Fruit fly (Drosophila melanogaster) whole organism, embryonic: Measurements from ENCODE around the gene msn.

Source experiments
- Atf6 ChIP-seq: fragments of 200-800 bp; sonication (Bioruptor generic); IDR thresholded peaks from 2 replicates; pipeline ENCODE4 v1.3.6; 2022; ENCODE audit warnings: missing biosample characterization, missing genetic modification characterization
- CG10267 ChIP-seq: fragments of 200-800 bp; sonication (Bioruptor generic); optimal IDR thresholded peaks from 2 replicates; lab custom pipeline; 2018; ENCODE audit warnings: missing biosample characterization, mild to moderate bottlenecking, missing genetic modification characterization, moderate library complexity
- CG13894 ChIP-seq: fragments of 200-800 bp; sonication (Bioruptor generic); optimal IDR thresholded peaks from 3 replicates; lab custom pipeline; 2018; ENCODE audit warnings: missing biosample characterization, mild to moderate bottlenecking, missing genetic modification characterization, moderate library complexity
- CG14710 ChIP-seq: fragments of 200-800 bp; sonication (Bioruptor generic); optimal IDR thresholded peaks from 3 replicates; lab custom pipeline; 2019; ENCODE audit warnings: missing biosample characterization, mild to moderate bottlenecking, missing genetic modification characterization, moderate library complexity
- CG15601 ChIP-seq: fragments of 200-800 bp; sonication (Bioruptor generic); optimal IDR thresholded peaks from 3 replicates; lab custom pipeline; 2019; ENCODE audit warnings: missing biosample characterization, mild to moderate bottlenecking, missing genetic modification characterization, moderate library complexity
- CG17612 ChIP-seq: fragments of 200-800 bp; sonication (Bioruptor generic); IDR thresholded peaks from 2 replicates; pipeline ENCODE4 v1.3.6; 2022; ENCODE audit warnings: missing biosample characterization, missing genetic modification characterization
- CG17829 ChIP-seq: fragments of 200-800 bp; optimal IDR thresholded peaks from 2 replicates; lab custom pipeline; 2019; ENCODE audit warnings: missing biosample characterization, mild to moderate bottlenecking, missing genetic modification characterization, moderate library complexity
- CG2116 ChIP-seq: fragments of 200-800 bp; sonication (Bioruptor generic); optimal IDR thresholded peaks from 3 replicates; lab custom pipeline; 2018; ENCODE audit warnings: missing biosample characterization, mild to moderate bottlenecking, missing genetic modification characterization
- CG2120 ChIP-seq: fragments of 200-800 bp; sonication (Bioruptor generic); optimal IDR thresholded peaks from 3 replicates; lab custom pipeline; 2016; ENCODE audit warnings: missing biosample characterization, missing genetic modification characterization
- CG2202 ChIP-seq: fragments of 200-800 bp; sonication (Bioruptor generic); optimal IDR thresholded peaks from 2 replicates; lab custom pipeline; 2018; ENCODE audit warnings: missing biosample characterization, mild to moderate bottlenecking, missing genetic modification characterization
- CG30403 ChIP-seq: fragments of 200-800 bp; sonication (Bioruptor generic); optimal IDR thresholded peaks from 3 replicates; lab custom pipeline; 2016; ENCODE audit warnings: missing biosample characterization, missing genetic modification characterization
- CG31365 ChIP-seq: fragments of 200-800 bp; sonication (Bioruptor generic); optimal IDR thresholded peaks from 2 replicates; lab custom pipeline; 2018; ENCODE audit warnings: missing biosample characterization, mild to moderate bottlenecking, missing genetic modification characterization
- CG32532 ChIP-seq: fragments of 200-800 bp; sonication (Bioruptor generic); IDR thresholded peaks from 2 replicates; pipeline ENCODE4 v1.3.6; 2022; ENCODE audit warnings: missing biosample characterization, missing genetic modification characterization
- CG33213 ChIP-seq: fragments of 200-800 bp; sonication (Bioruptor generic); optimal IDR thresholded peaks from 3 replicates; lab custom pipeline; 2016; ENCODE audit warnings: missing biosample characterization, missing genetic modification characterization
- CG34224 ChIP-seq: fragments of 200-800 bp; sonication (Bioruptor generic); IDR thresholded peaks from 3 replicates; pipeline ENCODE4 v1.3.6; 2022; ENCODE audit warnings: missing biosample characterization, missing genetic modification characterization; ENCODE audit not compliant: partially characterized antibody
- CG34376 ChIP-seq: fragments of 200-800 bp; sonication (Bioruptor generic); optimal IDR thresholded peaks from 2 replicates; lab custom pipeline; 2018; ENCODE audit warnings: missing biosample characterization, mild to moderate bottlenecking, missing genetic modification characterization
- CG7963 ChIP-seq: fragments of 200-800 bp; sonication (Bioruptor generic); IDR thresholded peaks from 3 replicates; pipeline ENCODE4 v1.3.6; 2022; ENCODE audit warnings: missing biosample characterization, missing genetic modification characterization; ENCODE audit not compliant: partially characterized antibody
- CG9797 ChIP-seq: fragments of 200-800 bp; sonication (Bioruptor generic); optimal IDR thresholded peaks from 3 replicates; lab custom pipeline; 2018; ENCODE audit warnings: missing biosample characterization, mild to moderate bottlenecking, missing genetic modification characterization
- CHES-1-like ChIP-seq: fragments of 200-800 bp; sonication (Bioruptor generic); optimal IDR thresholded peaks from 2 replicates; lab custom pipeline; 2016; ENCODE audit warnings: missing biosample characterization, missing genetic modification characterization
- Dbx ChIP-seq: fragments of 200-800 bp; sonication (Bioruptor generic); IDR thresholded peaks from 3 replicates; pipeline ENCODE4 v1.3.6; 2022; ENCODE audit warnings: missing biosample characterization, missing genetic modification characterization
- Dek ChIP-seq: fragments of 200-800 bp; sonication (Bioruptor generic); optimal IDR thresholded peaks from 3 replicates; lab custom pipeline; 2019; ENCODE audit warnings: missing biosample characterization, mild to moderate bottlenecking, missing genetic modification characterization, moderate library complexity
- Dip2 ChIP-seq: fragments of 200-800 bp; sonication (Bioruptor generic); IDR thresholded peaks from 2 replicates; pipeline ENCODE4 v1.3.6; 2022; ENCODE audit warnings: missing biosample characterization, missing genetic modification characterization
- E2f2 ChIP-seq: fragments of 200-800 bp; sonication (Bioruptor generic); IDR thresholded peaks from 2 replicates; pipeline ENCODE4 v1.3.6; 2022; ENCODE audit warnings: missing biosample characterization, missing genetic modification characterization
- Ets65A ChIP-seq: fragments of 200-800 bp; sonication (Bioruptor generic); peaks from one replicate; lab custom pipeline; 2016; ENCODE audit warnings: missing biosample characterization, missing genetic modification characterization
- Ets97D ChIP-seq: fragments of 200-800 bp; sonication (Bioruptor generic); optimal IDR thresholded peaks from 3 replicates; lab custom pipeline; 2016; ENCODE audit warnings: missing biosample characterization, missing genetic modification characterization
- Fer2 ChIP-seq: fragments of 200-800 bp; sonication (Bioruptor generic); optimal IDR thresholded peaks from 2 replicates; lab custom pipeline; 2018; ENCODE audit warnings: missing biosample characterization, mild to moderate bottlenecking, missing genetic modification characterization, moderate library complexity
- Hmr ChIP-seq: fragments of 200-800 bp; sonication (Bioruptor generic); optimal IDR thresholded peaks from 3 replicates; lab custom pipeline; 2017; ENCODE audit warnings: mild to moderate bottlenecking, missing biosample characterization, missing genetic modification reagents, missing genetic modification characterization
- Jarid2 ChIP-seq: fragments of 200-800 bp; sonication (Bioruptor generic); optimal IDR thresholded peaks from 3 replicates; lab custom pipeline; 2017; ENCODE audit warnings: mild to moderate bottlenecking, missing biosample characterization, missing genetic modification reagents, missing genetic modification characterization
- Med ChIP-seq: fragments of 200-800 bp; sonication (Bioruptor generic); peaks from one replicate; lab custom pipeline; 2016; ENCODE audit warnings: missing biosample characterization, missing genetic modification characterization, mild to moderate bottlenecking, inconsistent platforms, moderate library complexity
- NFAT ChIP-seq: fragments of 200-800 bp; sonication (Bioruptor generic); IDR thresholded peaks from 2 replicates; pipeline ENCODE4 v1.3.6; 2022; ENCODE audit warnings: missing biosample characterization, missing genetic modification characterization
- Neu2 ChIP-seq: fragments of 200-800 bp; sonication (Bioruptor generic); optimal IDR thresholded peaks from 3 replicates; lab custom pipeline; 2016; ENCODE audit warnings: missing biosample characterization, missing genetic modification characterization, borderline replicate concordance
- Spps ChIP-seq: fragments of 200-800 bp; sonication (Bioruptor generic); optimal IDR thresholded peaks from 2 replicates; lab custom pipeline; 2018; ENCODE audit warnings: missing biosample characterization, mild to moderate bottlenecking, missing genetic modification characterization
- amos ChIP-seq: fragments of 200-800 bp; sonication (Bioruptor generic); IDR thresholded peaks from 2 replicates; pipeline ENCODE4 v1.3.6; 2022; ENCODE audit warnings: missing biosample characterization, missing genetic modification characterization; ENCODE audit not compliant: partially characterized antibody
- corto ChIP-seq: fragments of 200-800 bp; sonication (Bioruptor generic); optimal IDR thresholded peaks from 2 replicates; lab custom pipeline; 2016; ENCODE audit warnings: missing biosample characterization, mild to moderate bottlenecking, missing genetic modification characterization, moderate library complexity
- dimm ChIP-seq: fragments of 200-800 bp; sonication (Bioruptor generic); IDR thresholded peaks from 2 replicates; pipeline ENCODE4 v1.3.6; 2022; ENCODE audit warnings: missing biosample characterization, missing genetic modification characterization
- disco-r ChIP-seq: fragments of 200-800 bp; sonication (Bioruptor generic); optimal IDR thresholded peaks from 2 replicates; lab custom pipeline; 2016; ENCODE audit warnings: missing biosample characterization, missing genetic modification characterization
- dmrt99B ChIP-seq: fragments of 200-800 bp; sonication (Bioruptor generic); optimal IDR thresholded peaks from 2 replicates; lab custom pipeline; 2018; ENCODE audit warnings: missing biosample characterization, mild to moderate bottlenecking, missing genetic modification characterization, moderate library complexity
- exex ChIP-seq: fragments of 200-800 bp; sonication (Bioruptor generic); optimal IDR thresholded peaks from 4 replicates; lab custom pipeline; 2018; ENCODE audit warnings: missing biosample characterization, mild to moderate bottlenecking, missing genetic modification characterization, moderate library complexity
- inv ChIP-seq: fragments of 200-800 bp; sonication (Bioruptor generic); IDR thresholded peaks from 2 replicates; pipeline ENCODE4 v1.3.6; 2022; ENCODE audit warnings: missing biosample characterization, missing genetic modification characterization; ENCODE audit not compliant: partially characterized antibody
- lilli ChIP-seq: fragments of 200-800 bp; sonication (Bioruptor generic); optimal IDR thresholded peaks from 3 replicates; lab custom pipeline; 2016; ENCODE audit warnings: missing biosample characterization, missing genetic modification characterization
- nom ChIP-seq: fragments of 200-800 bp; sonication (Bioruptor generic); optimal IDR thresholded peaks from 2 replicates; lab custom pipeline; 2017; ENCODE audit warnings: missing biosample characterization, missing genetic modification characterization, mild to moderate bottlenecking, moderate library complexity, missing genetic modification reagents
- pho ChIP-seq: fragments of 200-800 bp; sonication (Bioruptor generic); optimal IDR thresholded peaks from 2 replicates; lab custom pipeline; 2016; ENCODE audit warnings: missing biosample characterization, missing genetic modification characterization
- scrt ChIP-seq: fragments of 200-800 bp; sonication (Bioruptor generic); optimal IDR thresholded peaks from 2 replicates; lab custom pipeline; 2018; ENCODE audit warnings: missing biosample characterization, mild to moderate bottlenecking, missing genetic modification characterization, moderate library complexity
- sens ChIP-seq: fragments of 200-800 bp; sonication (Bioruptor generic); peaks from one replicate; lab custom pipeline; 2016; ENCODE audit warnings: missing biosample characterization, missing genetic modification characterization
- slbo ChIP-seq: fragments of 200-800 bp; sonication (Bioruptor generic); IDR thresholded peaks from 2 replicates; pipeline ENCODE4 v1.3.6; 2022; ENCODE audit warnings: missing biosample characterization, missing genetic modification characterization
- so ChIP-seq: fragments of 200-800 bp; sonication (Bioruptor generic); IDR thresholded peaks from 3 replicates; pipeline ENCODE4 v1.3.6; 2022; ENCODE audit warnings: missing biosample characterization, missing genetic modification characterization
- sug ChIP-seq: fragments of 200-800 bp; optimal IDR thresholded peaks from 2 replicates; lab custom pipeline; 2019; ENCODE audit warnings: missing biosample characterization, mild to moderate bottlenecking, missing genetic modification characterization, moderate library complexity
- vfl ChIP-seq: fragments of 200-800 bp; sonication (Bioruptor generic); optimal IDR thresholded peaks from 2 replicates; lab custom pipeline; 2016; ENCODE audit warnings: missing biosample characterization, missing genetic modification characterization
- wdn ChIP-seq: fragments of 200-800 bp; sonication (Bioruptor generic); IDR thresholded peaks from 2 replicates; pipeline ENCODE4 v1.3.6; 2022; ENCODE audit warnings: missing biosample characterization, missing genetic modification characterization

The msn gene

dm6 chr3L:2554118-2554814 lies 32.1 kb downstream of the msn start, which contains the start of gene Spn (continued):
- TF ChIP-seq Spps (tag; lab: Kevin White, UChicago) (no peak), CG33213 (GFP tag; lab: Kevin White, UChicago) (peak; percentile 80), CG13894 (no peak), Dip2 (GFP tag; lab: Robert Waterston, UW) (no peak), dimm (GFP tag; lab: Robert Waterston, UW) (no peak), Jarid2 (GFP tag; lab: Kevin White, UChicago) (peak; percentile 81), lilli (peak; percentile 51), wdn (no peak), CG7963 (GFP tag; lab: Robert Waterston, UW) (peak; percentile 92), CG10267 (tag; lab: Kevin White, UChicago) (peak; percentile 61), CG17612 (GFP tag; lab: Robert Waterston, UW) (no peak), CG2116 (GFP tag; lab: Kevin White, UChicago) (peak; percentile 80), slbo (peak; percentile 53; the same call in 1 of the 2 replicates), Ets65A (GFP tag; lab: Kevin White, UChicago) (no peak), scrt (GFP tag; lab: Kevin White, UChicago) (no peak), E2f2 (GFP tag; lab: Robert Waterston, UW) (peak; percentile 94), CG2202 (tag; lab: Kevin White, UChicago) (no peak), CHES-1-like (GFP tag; lab: Kevin White, UChicago) (peak; percentile 23), Atf6 (no peak), CG34376 (peak; percentile 20), amos (GFP tag; lab: Robert Waterston, UW) (peak; percentile 99), so (0 out of 3 replicates have a peak, but pooled peaks have one; percentile 19), CG31365 (tag; lab: Kevin White, UChicago) (peak; percentile 39), Fer2 (no peak), CG30403 (GFP tag; lab: Kevin White, UChicago) (peak; percentile 46), pho (GFP tag; lab: Kevin White, UChicago) (peak; percentile 40), nom (GFP tag; lab: Kevin White, UChicago) (peak; percentile 31), vfl (GFP tag; lab: Kevin White, UChicago) (no peak), CG17829 (tag; lab: Kevin White, UChicago) (peak; percentile 32), corto (GFP tag; lab: Kevin White, UChicago) (peak; percentile 20), sug (tag; lab: Kevin White, UChicago) (peak; percentile 39), Dek (tag; lab: Kevin White, UChicago) (peak; percentile 11), sens (GFP tag; lab: Kevin White, UChicago) (peak; percentile 90), inv (peak; percentile 97), exex (tag; lab: Kevin White, UChicago) (peak; percentile 13), CG9797 (GFP tag; lab: Kevin White, UChicago) (peak; percentile 82), Dbx (GFP tag; lab: Robert Waterston, UW) (peak; percentile 63; the same call in 2 of the 3 replicates), disco-r (GFP tag; lab: Kevin White, UChicago) (no peak), CG34224 (GFP tag; lab: Robert Waterston, UW) (peak; percentile 98), Neu2 (GFP tag; lab: Kevin White, UChicago) (no peak), CG2120 (GFP tag; lab: Kevin White, UChicago) (peak; percentile 31), dmrt99B (tag; lab: Kevin White, UChicago) (no peak), NFAT (GFP tag; lab: Robert Waterston, UW) (peak; percentile 40; the same call in 1 of the 2 replicates), Med (GFP tag; lab: Kevin White, UChicago) (peak; percentile 93), CG15601 (peak; percentile 46), Ets97D (GFP tag; lab: Kevin White, UChicago) (peak; percentile 79), Hmr (GFP tag; lab: Kevin White, UChicago) (peak; percentile 73), CG14710 (tag; lab: Kevin White, UChicago) (peak; percentile 77), CG32532 (GFP tag; lab: Robert Waterston, UW) (peak; percentile 66)
